Fruit fly (Drosophila melanogaster) whole organism, embryonic: ENCODE data around the gene CG15141.

ENCODE experiments used
- BtbVII ChIP-seq: fragments of 200-800 bp; sonication (Bioruptor generic); optimal IDR thresholded peaks from 3 replicates; lab custom pipeline; 2017; ENCODE audit warnings: missing biosample characterization, mild to moderate bottlenecking, missing genetic modification characterization
- CG10274 ChIP-seq: fragments of 200-800 bp; sonication (Bioruptor generic); optimal IDR thresholded peaks from 3 replicates; lab custom pipeline; 2017; ENCODE audit warnings: missing biosample characterization, mild to moderate bottlenecking, missing genetic modification characterization
- CG14050 ChIP-seq: fragments of 200-800 bp; sonication (Bioruptor generic); IDR thresholded peaks from 3 replicates; pipeline ENCODE4 v1.3.6; 2022; ENCODE audit warnings: missing biosample characterization, missing genetic modification characterization
- CG3065 ChIP-seq: fragments of 200-800 bp; sonication (Bioruptor generic); optimal IDR thresholded peaks from 2 replicates; lab custom pipeline; 2016; ENCODE audit warnings: missing biosample characterization, missing genetic modification characterization
- CG32767 ChIP-seq: fragments of 200-800 bp; sonication (Bioruptor generic); IDR thresholded peaks from 2 replicates; pipeline ENCODE4 v1.3.6; 2022; ENCODE audit warnings: missing biosample characterization, missing genetic modification characterization
- CG6689 ChIP-seq: fragments of 200-800 bp; sonication (Bioruptor generic); IDR thresholded peaks from 2 replicates; pipeline ENCODE4 v1.3.6; 2022; ENCODE audit warnings: missing biosample characterization, missing genetic modification characterization
- CG7745 ChIP-seq: fragments of 200-800 bp; sonication (Bioruptor generic); optimal IDR thresholded peaks from 2 replicates; lab custom pipeline; 2018; ENCODE audit warnings: missing biosample characterization, mild to moderate bottlenecking, missing genetic modification characterization, moderate library complexity
- CG8281 ChIP-seq: fragments of 200-800 bp; sonication (Bioruptor generic); optimal IDR thresholded peaks from 2 replicates; lab custom pipeline; 2018; ENCODE audit warnings: missing biosample characterization, mild to moderate bottlenecking, missing genetic modification characterization, moderate library complexity
- CG8359 ChIP-seq: fragments of 200-800 bp; sonication (Bioruptor generic); optimal IDR thresholded peaks from 2 replicates; lab custom pipeline; 2017; ENCODE audit warnings: missing biosample characterization, mild to moderate bottlenecking, missing genetic modification characterization, borderline replicate concordance
- CG9727 ChIP-seq: fragments of 200-800 bp; sonication (Bioruptor generic); optimal IDR thresholded peaks from 3 replicates; lab custom pipeline; 2017; ENCODE audit warnings: missing biosample characterization, mild to moderate bottlenecking, missing genetic modification characterization
- Elba2 ChIP-seq: fragments of 200-800 bp; sonication (Bioruptor generic); optimal IDR thresholded peaks from 3 replicates; lab custom pipeline; 2016; ENCODE audit warnings: missing biosample characterization, missing genetic modification characterization
- Fer1 ChIP-seq: fragments of 200-800 bp; sonication (Bioruptor generic); optimal IDR thresholded peaks from 2 replicates; lab custom pipeline; 2017; ENCODE audit warnings: missing biosample characterization, mild to moderate bottlenecking, missing genetic modification characterization
- Hmr ChIP-seq: fragments of 200-800 bp; sonication (Bioruptor generic); optimal IDR thresholded peaks from 3 replicates; lab custom pipeline; 2017; ENCODE audit warnings: mild to moderate bottlenecking, missing biosample characterization, missing genetic modification reagents, missing genetic modification characterization
- Med ChIP-seq: fragments of 200-800 bp; sonication (Bioruptor generic); peaks from one replicate; lab custom pipeline; 2016; ENCODE audit warnings: missing biosample characterization, missing genetic modification characterization, mild to moderate bottlenecking, inconsistent platforms, moderate library complexity
- Neu2 ChIP-seq: fragments of 200-800 bp; sonication (Bioruptor generic); optimal IDR thresholded peaks from 3 replicates; lab custom pipeline; 2016; ENCODE audit warnings: missing biosample characterization, missing genetic modification characterization, borderline replicate concordance
- Oli ChIP-seq: fragments of 200-800 bp; sonication (Bioruptor generic); optimal IDR thresholded peaks from 2 replicates; lab custom pipeline; 2018; ENCODE audit warnings: missing biosample characterization, mild to moderate bottlenecking, missing genetic modification characterization, moderate library complexity
- Opbp ChIP-seq: fragments of 200-800 bp; sonication (Bioruptor generic); IDR thresholded peaks from 3 replicates; pipeline ENCODE4 v1.3.6; 2022; ENCODE audit warnings: missing biosample characterization, missing genetic modification characterization; ENCODE audit not compliant: partially characterized antibody
- Usf ChIP-seq: fragments of 200-800 bp; sonication (Bioruptor generic); optimal IDR thresholded peaks from 2 replicates; lab custom pipeline; 2017; ENCODE audit warnings: missing genotype, missing biosample characterization, missing genetic modification characterization
- amos ChIP-seq: fragments of 200-800 bp; sonication (Bioruptor generic); IDR thresholded peaks from 2 replicates; pipeline ENCODE4 v1.3.6; 2022; ENCODE audit warnings: missing biosample characterization, missing genetic modification characterization; ENCODE audit not compliant: partially characterized antibody
- ap ChIP-seq: fragments of 200-800 bp; sonication (Bioruptor generic); IDR thresholded peaks from 2 replicates; pipeline ENCODE4 v1.3.6; 2022; ENCODE audit warnings: missing biosample characterization, missing genetic modification characterization
- bcd ChIP-seq: fragments of 200-800 bp; sonication (Bioruptor generic); optimal IDR thresholded peaks from 2 replicates; lab custom pipeline; 2017; ENCODE audit warnings: missing biosample characterization, mild to moderate bottlenecking, missing genetic modification characterization
- bigmax ChIP-seq: fragments of 200-800 bp; sonication (Bioruptor generic); optimal IDR thresholded peaks from 2 replicates; lab custom pipeline; 2018; ENCODE audit warnings: missing biosample characterization, mild to moderate bottlenecking, missing genetic modification characterization
- bsh ChIP-seq, 2 experiments: fragments of 200-800 bp; sonication (Bioruptor generic); optimal IDR thresholded peaks; 2 replicates each; lab custom pipeline; 2017 to 2018; ENCODE audit warnings: mild to moderate bottlenecking in 2 of 2, missing biosample characterization in 2 of 2, missing genetic modification characterization in 2 of 2, moderate library complexity in 1 of 2
- cad ChIP-seq: fragments of >200 bp; optimal IDR thresholded peaks from 2 replicates; lab custom pipeline; 2017; ENCODE audit warnings: missing biosample characterization, missing genetic modification characterization
- cas ChIP-seq: fragments of 200-800 bp; sonication (Bioruptor generic); IDR thresholded peaks from 2 replicates; pipeline ENCODE4 v1.3.6; 2022; ENCODE audit warnings: missing biosample characterization, missing genetic modification characterization
- crp ChIP-seq, 2 experiments: fragments of 200-800 bp; sonication (Bioruptor generic); optimal IDR thresholded peaks; 2 replicates in 1 of 2; 3 replicates in 1 of 2; lab custom pipeline; 2017; ENCODE audit warnings: missing biosample characterization in 2 of 2, missing genetic modification characterization in 2 of 2, mild to moderate bottlenecking in 1 of 2, moderate library complexity in 1 of 2
- danr ChIP-seq: fragments of 200-800 bp; sonication (Bioruptor generic); IDR thresholded peaks from 2 replicates; pipeline ENCODE4 v1.3.6; 2022; ENCODE audit warnings: missing biosample characterization, missing genetic modification characterization
- fd102C ChIP-seq: fragments of 200-800 bp; sonication (Bioruptor generic); optimal IDR thresholded peaks from 2 replicates; lab custom pipeline; 2018; ENCODE audit warnings: missing biosample characterization, mild to moderate bottlenecking, missing genetic modification characterization, moderate library complexity
- fru ChIP-seq: fragments of >200 bp; optimal IDR thresholded peaks from 2 replicates; lab custom pipeline; 2017
- jing ChIP-seq: fragments of 200-800 bp; sonication (Bioruptor generic); optimal IDR thresholded peaks from 2 replicates; lab custom pipeline; 2018; ENCODE audit warnings: missing biosample characterization, mild to moderate bottlenecking, missing genetic modification characterization
- kah ChIP-seq: fragments of 200-800 bp; sonication (Bioruptor generic); optimal IDR thresholded peaks from 2 replicates; lab custom pipeline; 2018; ENCODE audit warnings: missing biosample characterization, mild to moderate bottlenecking, missing genetic modification characterization
- klu ChIP-seq: fragments of 200-800 bp; sonication (Bioruptor generic); IDR thresholded peaks from 2 replicates; pipeline ENCODE4 v1.3.6; 2022; ENCODE audit warnings: missing biosample characterization, missing genetic modification characterization
- lmd ChIP-seq: fragments of 200-800 bp; sonication (Bioruptor generic); IDR thresholded peaks from 2 replicates; pipeline ENCODE4 v1.3.6; 2022; ENCODE audit warnings: missing biosample characterization, missing genetic modification characterization
- oc ChIP-seq: fragments of 200-800 bp; sonication (Bioruptor generic); optimal IDR thresholded peaks from 2 replicates; lab custom pipeline; 2018; ENCODE audit warnings: missing biosample characterization, mild to moderate bottlenecking, missing genetic modification characterization, moderate library complexity
- p53 ChIP-seq: fragments of 200-800 bp; sonication (Bioruptor generic); optimal IDR thresholded peaks from 2 replicates; lab custom pipeline; 2016; ENCODE audit warnings: missing biosample characterization, missing genetic modification characterization
- pzg ChIP-seq: fragments of 200-800 bp; sonication (Bioruptor generic); optimal IDR thresholded peaks from 3 replicates; lab custom pipeline; 2018; ENCODE audit warnings: missing biosample characterization, mild to moderate bottlenecking, missing genetic modification characterization, moderate library complexity
- sens-2 ChIP-seq: fragments of 200-800 bp; sonication (Bioruptor generic); IDR thresholded peaks from 2 replicates; pipeline ENCODE4 v1.3.6; 2022; ENCODE audit warnings: missing biosample characterization, missing genetic modification characterization
- shn ChIP-seq: fragments of 200-800 bp; sonication (Bioruptor generic); optimal IDR thresholded peaks from 3 replicates; lab custom pipeline; 2016; ENCODE audit warnings: missing biosample characterization, missing genetic modification characterization
- slbo ChIP-seq: fragments of 200-800 bp; sonication (Bioruptor generic); IDR thresholded peaks from 2 replicates; pipeline ENCODE4 v1.3.6; 2022; ENCODE audit warnings: missing biosample characterization, missing genetic modification characterization
- wdn ChIP-seq: fragments of 200-800 bp; sonication (Bioruptor generic); IDR thresholded peaks from 2 replicates; pipeline ENCODE4 v1.3.6; 2022; ENCODE audit warnings: missing biosample characterization, missing genetic modification characterization
- wek ChIP-seq: fragments of 200-800 bp; sonication (Bioruptor generic); optimal IDR thresholded peaks from 3 replicates; lab custom pipeline; 2018; ENCODE audit warnings: missing biosample characterization, mild to moderate bottlenecking, missing genetic modification characterization, moderate library complexity

CG15141 gene

dm6 chr2L:17382318-17382717, 28.1 kb upstream of the CG15141 start (continued):
- peak in 1 of 2 experiments; percentile 87 for TF ChIP-seq bsh (GFP tag; optimal IDR thresholded peaks at IDR 0.05; lab: Kevin White, UChicago)
- peak; percentile 60 for TF ChIP-seq oc (tag; lab: Kevin White, UChicago)
- TF ChIP-seq CG32767 (GFP tag; lab: Robert Waterston, UW) = peak; percentile 44; the same call in 1 of the 2 replicates
- TF ChIP-seq Oli (tag; lab: Kevin White, UChicago) = peak; percentile 77
- no peak for TF ChIP-seq cas (GFP tag; lab: Robert Waterston, UW)
- peak; percentile 6 for TF ChIP-seq CG7745 (tag; lab: Kevin White, UChicago)
- TF ChIP-seq lmd (GFP tag; lab: Robert Waterston, UW) = peak; percentile 43
- peak; percentile 64 for TF ChIP-seq kah (GFP tag; lab: Kevin White, UChicago)
- TF ChIP-seq shn = peak; percentile 50
- no peak for TF ChIP-seq Opbp (GFP tag; lab: Robert Waterston, UW)
- TF ChIP-seq crp (GFP tag; optimal IDR thresholded peaks at IDR 0.05; lab: Kevin White, UChicago) = peak in 1 of 2 experiments; percentile 40
- TF ChIP-seq Usf (GFP tag; lab: Kevin White, UChicago) = no peak
- TF ChIP-seq CG9727 (GFP tag; lab: Kevin White, UChicago) = peak; percentile 73
- no peak for TF ChIP-seq danr (GFP tag; lab: Robert Waterston, UW)
- TF ChIP-seq Med (GFP tag; lab: Kevin White, UChicago) = peak; percentile 79
- peak; percentile 25 for TF ChIP-seq wek (GFP tag; lab: Kevin White, UChicago)
- peak; percentile 72 for TF ChIP-seq CG6689 (GFP tag; lab: Robert Waterston, UW)
- no peak for TF ChIP-seq cad
- TF ChIP-seq CG8359 (GFP tag; lab: Kevin White, UChicago) = peak; percentile 30
- no peak for TF ChIP-seq bigmax (GFP tag; lab: Kevin White, UChicago)
- peak; percentile 85 for TF ChIP-seq Fer1 (GFP tag; lab: Kevin White, UChicago)
- no peak for TF ChIP-seq p53 (GFP tag; lab: Kevin White, UChicago)
- TF ChIP-seq Hmr (GFP tag; lab: Kevin White, UChicago) = peak; percentile 72
- TF ChIP-seq jing (GFP tag; lab: Kevin White, UChicago) = peak; percentile 38
- no peak for TF ChIP-seq pzg (GFP tag; lab: Kevin White, UChicago)
- peak; percentile 60 for TF ChIP-seq BtbVII (GFP tag; lab: Kevin White, UChicago)
- no peak for TF ChIP-seq fru (lab: Kevin White, UChicago)
- TF ChIP-seq Neu2 (GFP tag; lab: Kevin White, UChicago) = no peak
- no peak for TF ChIP-seq CG14050 (GFP tag; lab: Robert Waterston, UW)
- TF ChIP-seq ap (GFP tag; lab: Robert Waterston, UW) = no peak
- no peak for TF ChIP-seq amos (GFP tag; lab: Robert Waterston, UW)
- TF ChIP-seq Elba2 = no peak
- peak; percentile 59 for TF ChIP-seq CG8281 (tag; lab: Kevin White, UChicago)
- peak; percentile 54 for TF ChIP-seq bcd
- no peak for TF ChIP-seq klu (GFP tag; lab: Robert Waterston, UW)
- no peak for TF ChIP-seq sens-2 (GFP tag; lab: Robert Waterston, UW)
- TF ChIP-seq wdn = 0 out of 2 replicates have a peak, but pooled peaks have one; percentile 30
- peak; percentile 3 for TF ChIP-seq CG10274
- peak; percentile 46 for TF ChIP-seq fd102C
- TF ChIP-seq CG3065 = peak; percentile 8
- TF ChIP-seq slbo (GFP tag; lab: Robert Waterston, UW) = peak; percentile 59
